Worm (Caenorhabditis elegans) whole organism, L4 larva: ENCODE results near the gene ins-11.

ENCODE experiments used
- D1046.2 ChIP-seq: fragments of 200-800 bp; sonication (Bioruptor generic); IDR thresholded peaks from 2 replicates; pipeline ENCODE4 v1.3.6; 2022; ENCODE audit warnings: missing genetic modification characterization, missing compliant biosample characterization
- ceh-44 ChIP-seq: fragments of 200-800 bp; sonication (Bioruptor generic); IDR thresholded peaks from 2 replicates; pipeline ENCODE4 v1.3.6; 2022; ENCODE audit warnings: missing genetic modification reagents, missing genetic modification characterization, missing compliant biosample characterization
- ceh-62 ChIP-seq: sonication (generic microtip); optimal IDR thresholded peaks from 2 replicates; lab custom pipeline; 2017; ENCODE audit warnings: missing biosample characterization, missing genetic modification characterization
- dpl-1 ChIP-seq: fragments of 150-350 bp; optimal IDR thresholded peaks from 2 replicates; lab custom pipeline; 2014; ENCODE audit warnings: missing biosample characterization, missing genetic modification reagents, missing genetic modification characterization
- mdl-1 ChIP-seq, 2 experiments: fragments of 150-350 bp in 1 of 2; sonication (generic microtip) in 1 of 2; optimal IDR thresholded peaks; 2 replicates each; lab custom pipeline; 2014 to 2017; ENCODE audit warnings: missing biosample characterization in 2 of 2, missing genetic modification characterization in 2 of 2
- pha-4 ChIP-seq, 2 experiments: fragments of 150-350 bp in 1 of 2; fragments of 200-800 bp in 1 of 2; sonication (Bioruptor generic) in 1 of 2; IDR thresholded peaks in 1 of 2; optimal IDR thresholded peaks in 1 of 2; 2 replicates each; pipeline versions ENCODE4 v1.3.6 to Lab custom; 2014 to 2022; ENCODE audit warnings: missing genetic modification characterization in 2 of 2, missing genetic modification reagents in 2 of 2, missing biosample characterization in 1 of 2, missing compliant biosample characterization in 1 of 2
- unc-39 ChIP-seq: sonication (generic microtip); optimal IDR thresholded peaks from 2 replicates; lab custom pipeline; 2017; ENCODE audit warnings: missing biosample characterization, missing genetic modification characterization
- ztf-7 ChIP-seq: fragments of 150-350 bp; optimal IDR thresholded peaks from 2 replicates; lab custom pipeline; 2014; ENCODE audit warnings: missing biosample characterization, missing genetic modification characterization

The ins-11 gene

DNA sequence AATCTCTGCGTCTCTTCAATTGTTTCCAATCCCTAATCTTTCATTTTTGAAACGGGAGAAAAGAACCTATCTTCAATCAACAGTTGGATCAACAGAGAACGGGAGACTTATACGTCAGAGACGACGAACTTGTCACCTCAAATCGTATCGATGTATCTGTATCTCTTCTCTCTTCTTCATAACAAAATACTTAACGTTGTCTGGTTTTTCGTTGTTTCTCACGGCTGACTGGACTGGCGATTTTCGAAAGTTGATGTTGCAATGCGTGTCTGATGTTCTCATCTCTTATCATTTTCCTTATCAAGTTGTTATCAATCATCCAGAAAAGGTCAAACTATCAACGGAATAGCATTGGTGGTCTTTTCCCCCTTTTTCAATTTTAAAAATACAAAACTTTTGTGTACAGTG is 49.0 kb downstream of the ins-11 start (continued):
- no peak for TF ChIP-seq dpl-1 (GFP tag; lab: Kevin White, UChicago)
- peak; percentile 27 to 84 for TF ChIP-seq mdl-1 (tag; optimal IDR thresholded peaks at IDR 0.05; lab: Kevin White, UChicago)
- TF ChIP-seq unc-39: no peak
- no peak for TF ChIP-seq pha-4 (GFP tag; IDR thresholded peaks at IDR 0.05; lab: Robert Waterston, UW)
- TF ChIP-seq pha-4 (tag; optimal IDR thresholded peaks at IDR 0.05; lab: Kevin White, UChicago): no peak
- TF ChIP-seq ztf-7 (tag; lab: Kevin White, UChicago): no peak
- no peak for TF ChIP-seq ceh-62 (tag; lab: Kevin White, UChicago)
- no peak for TF ChIP-seq ceh-44 (GFP tag; lab: Robert Waterston, UW)
- TF ChIP-seq D1046.2 (GFP tag; lab: Robert Waterston, UW): no peak
